Worm (Caenorhabditis elegans) whole organism, mixed stage, embryonic: ENCODE data around the gene F38A5.8.

Experiments
- blmp-1 ChIP-seq: fragments of 150-350 bp; optimal IDR thresholded peaks from 2 replicates; lab custom pipeline; 2014; ENCODE audit warnings: missing biosample characterization, missing genetic modification characterization
- ceh-83 ChIP-seq: fragments of 200-800 bp; sonication (Bioruptor generic); optimal IDR thresholded peaks from 2 replicates; lab custom pipeline; 2018; ENCODE audit warnings: mild to moderate bottlenecking, missing genetic modification characterization, missing compliant biosample characterization
- ces-1 ChIP-seq: fragments of 150-350 bp; optimal IDR thresholded peaks from 2 replicates; lab custom pipeline; 2014; ENCODE audit warnings: missing biosample characterization, missing genetic modification reagents, missing genetic modification characterization
- cnd-1 ChIP-seq: fragments of 200-800 bp; sonication (Bioruptor generic); optimal IDR thresholded peaks from 2 replicates; lab custom pipeline; 2018; ENCODE audit warnings: mild to moderate bottlenecking, missing genetic modification characterization, missing compliant biosample characterization
- elt-3 ChIP-seq: fragments of 150-350 bp; optimal IDR thresholded peaks from 2 replicates; lab custom pipeline; 2014; ENCODE audit warnings: missing biosample characterization, missing genetic modification characterization
- lin-32 ChIP-seq: fragments of 200-800 bp; sonication (Bioruptor generic); optimal IDR thresholded peaks from 2 replicates; lab custom pipeline; 2018; ENCODE audit warnings: mild to moderate bottlenecking, missing genetic modification characterization, missing compliant biosample characterization
- mep-1 ChIP-seq: fragments of 150-350 bp; optimal IDR thresholded peaks from 2 replicates; lab custom pipeline; 2017; ENCODE audit warnings: missing biosample characterization, missing genetic modification reagents, missing genetic modification characterization, inconsistent platforms
- nhr-76 ChIP-seq: sonication (generic microtip); optimal IDR thresholded peaks from 2 replicates; lab custom pipeline; 2017; ENCODE audit warnings: missing biosample characterization, missing genetic modification characterization
- pha-4 ChIP-seq: fragments of 150-350 bp; optimal IDR thresholded peaks from 2 replicates; lab custom pipeline; 2018; ENCODE audit warnings: missing biosample characterization, missing genetic modification reagents, missing genetic modification characterization
- snpc-4 ChIP-seq: fragments of 150-350 bp; optimal IDR thresholded peaks from 2 replicates; lab custom pipeline; 2014; ENCODE audit warnings: missing biosample characterization, missing genetic modification characterization
- unc-62 ChIP-seq: fragments of 150-350 bp; optimal IDR thresholded peaks from 2 replicates; lab custom pipeline; 2014; ENCODE audit warnings: missing biosample characterization, missing genetic modification reagents, missing genetic modification characterization

DNA sequence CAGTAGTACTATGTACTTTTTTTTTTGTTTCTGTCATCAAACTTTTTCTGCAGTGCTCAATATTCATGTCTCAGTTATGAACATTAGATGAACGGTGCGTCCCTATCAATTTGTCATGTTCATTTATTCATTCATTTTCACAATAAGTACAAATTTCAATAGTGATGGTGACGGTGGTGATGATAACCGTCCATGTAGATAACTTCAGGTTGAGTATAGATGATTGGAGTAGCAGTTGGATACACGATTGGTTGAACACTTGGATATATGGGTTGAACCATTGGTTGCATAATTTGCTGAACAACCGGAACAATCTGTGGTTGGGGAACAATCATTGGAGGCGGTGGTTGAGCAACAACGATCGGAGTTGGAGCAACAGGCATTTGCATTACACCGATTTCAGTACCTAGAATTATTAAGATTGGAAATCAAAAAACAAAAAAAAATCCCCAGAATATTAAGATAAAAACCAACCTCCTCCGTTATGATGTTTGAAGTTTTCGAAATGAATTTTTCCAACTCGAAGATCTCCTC lies 11.4 kb upstream of the F38A5.8 start:
- TF ChIP-seq snpc-4 (tag; lab: Kevin White, UChicago): no peak
- TF ChIP-seq ceh-83 (GFP tag; lab: Kevin White, UChicago): no peak
- no peak for TF ChIP-seq nhr-76
- no peak for TF ChIP-seq blmp-1
- no peak for TF ChIP-seq pha-4 (tag; lab: Kevin White, UChicago)
- TF ChIP-seq mep-1 (tag; lab: Kevin White, UChicago): no peak
- TF ChIP-seq lin-32 (GFP tag; lab: Kevin White, UChicago): no peak
- TF ChIP-seq cnd-1 (tag; lab: Kevin White, UChicago): no peak
- TF ChIP-seq elt-3 (tag; lab: Kevin White, UChicago): no peak
- no peak for TF ChIP-seq unc-62
- TF ChIP-seq ces-1 (GFP tag; lab: Kevin White, UChicago): no peak
